Fruit fly (Drosophila melanogaster) whole organism, embryonic: Measurements from ENCODE around the gene THG.
A peak's percentile ranks its signal among the peaks of the same experiment; 100 is the strongest.

ENCODE experiments used
- ATbp ChIP-seq: fragments of 200-800 bp; sonication (Bioruptor generic); optimal IDR thresholded peaks from 2 replicates; lab custom pipeline; 2017; ENCODE audit warnings: missing biosample characterization, mild to moderate bottlenecking, missing genetic modification characterization, missing genetic modification reagents
- Bgb ChIP-seq: fragments of 200-800 bp; sonication (Bioruptor generic); IDR thresholded peaks from 2 replicates; pipeline ENCODE4 v1.3.6; 2022; ENCODE audit warnings: missing biosample characterization, missing genetic modification characterization; ENCODE audit not compliant: partially characterized antibody
- CG1024 ChIP-seq: fragments of 200-800 bp; sonication (Bioruptor generic); IDR thresholded peaks from 2 replicates; pipeline ENCODE4 v1.3.6; 2022; ENCODE audit warnings: missing biosample characterization, missing genetic modification characterization
- CG10543 ChIP-seq: fragments of 200-800 bp; sonication (Bioruptor generic); optimal IDR thresholded peaks from 3 replicates; lab custom pipeline; 2017; ENCODE audit warnings: missing biosample characterization, mild to moderate bottlenecking, missing genetic modification characterization, moderate library complexity
- CG11723 ChIP-seq: fragments of 200-800 bp; sonication (Bioruptor generic); optimal IDR thresholded peaks from 2 replicates; lab custom pipeline; 2017; ENCODE audit warnings: missing biosample characterization, mild to moderate bottlenecking, missing genetic modification characterization
- CG12219 ChIP-seq: fragments of 200-800 bp; sonication (Bioruptor generic); optimal IDR thresholded peaks from 3 replicates; lab custom pipeline; 2018; ENCODE audit warnings: missing biosample characterization, mild to moderate bottlenecking, missing genetic modification characterization
- CG13123 ChIP-seq: fragments of 200-800 bp; sonication (Bioruptor generic); optimal IDR thresholded peaks from 2 replicates; lab custom pipeline; 2016; ENCODE audit warnings: missing biosample characterization, missing genetic modification characterization
- CG13287 ChIP-seq: fragments of 200-800 bp; sonication (Bioruptor generic); IDR thresholded peaks from 2 replicates; pipeline ENCODE4 v1.3.6; 2022; ENCODE audit warnings: missing biosample characterization, missing genetic modification characterization; ENCODE audit not compliant: partially characterized antibody
- CG13894 ChIP-seq: fragments of 200-800 bp; sonication (Bioruptor generic); optimal IDR thresholded peaks from 3 replicates; lab custom pipeline; 2018; ENCODE audit warnings: missing biosample characterization, mild to moderate bottlenecking, missing genetic modification characterization, moderate library complexity
- CG15479 ChIP-seq: fragments of 200-800 bp; sonication (Bioruptor generic); optimal IDR thresholded peaks from 3 replicates; lab custom pipeline; 2019; ENCODE audit warnings: missing biosample characterization, mild to moderate bottlenecking, missing genetic modification characterization, moderate library complexity
- CG15601 ChIP-seq: fragments of 200-800 bp; sonication (Bioruptor generic); optimal IDR thresholded peaks from 3 replicates; lab custom pipeline; 2019; ENCODE audit warnings: missing biosample characterization, mild to moderate bottlenecking, missing genetic modification characterization, moderate library complexity
- CG16813 ChIP-seq: fragments of 200-800 bp; sonication (Bioruptor generic); IDR thresholded peaks from 3 replicates; pipeline ENCODE4 v1.3.6; 2022; ENCODE audit warnings: missing biosample characterization, missing genetic modification characterization; ENCODE audit not compliant: partially characterized antibody
- CG17385 ChIP-seq: fragments of 200-800 bp; sonication (Bioruptor generic); optimal IDR thresholded peaks from 3 replicates; lab custom pipeline; 2018; ENCODE audit warnings: missing biosample characterization, mild to moderate bottlenecking, missing genetic modification characterization
- CG30020 ChIP-seq: fragments of 200-800 bp; optimal IDR thresholded peaks from 2 replicates; lab custom pipeline; 2019; ENCODE audit warnings: missing biosample characterization, mild to moderate bottlenecking, missing genetic modification characterization, moderate library complexity
- CG32532 ChIP-seq: fragments of 200-800 bp; sonication (Bioruptor generic); IDR thresholded peaks from 2 replicates; pipeline ENCODE4 v1.3.6; 2022; ENCODE audit warnings: missing biosample characterization, missing genetic modification characterization
- CG34376 ChIP-seq: fragments of 200-800 bp; sonication (Bioruptor generic); optimal IDR thresholded peaks from 2 replicates; lab custom pipeline; 2018; ENCODE audit warnings: missing biosample characterization, mild to moderate bottlenecking, missing genetic modification characterization
- CG43689 ChIP-seq: fragments of 200-800 bp; sonication (Bioruptor generic); IDR thresholded peaks from 2 replicates; pipeline ENCODE4 v1.3.6; 2022; ENCODE audit warnings: missing biosample characterization, missing genetic modification characterization
- CG4730 ChIP-seq: fragments of 200-800 bp; sonication (Bioruptor generic); IDR thresholded peaks from 2 replicates; pipeline ENCODE4 v1.3.6; 2022; ENCODE audit warnings: missing biosample characterization, missing genetic modification characterization
- CG6689 ChIP-seq: fragments of 200-800 bp; sonication (Bioruptor generic); IDR thresholded peaks from 2 replicates; pipeline ENCODE4 v1.3.6; 2022; ENCODE audit warnings: missing biosample characterization, missing genetic modification characterization
- CG6765 ChIP-seq: fragments of 200-800 bp; sonication (Bioruptor generic); optimal IDR thresholded peaks from 3 replicates; lab custom pipeline; 2017; ENCODE audit warnings: missing biosample characterization, mild to moderate bottlenecking, missing genetic modification characterization
- CG7963 ChIP-seq: fragments of 200-800 bp; sonication (Bioruptor generic); IDR thresholded peaks from 3 replicates; pipeline ENCODE4 v1.3.6; 2022; ENCODE audit warnings: missing biosample characterization, missing genetic modification characterization; ENCODE audit not compliant: partially characterized antibody
- CG8290 ChIP-seq, 3 experiments: fragments of 200-800 bp; sonication (Bioruptor generic); optimal IDR thresholded peaks; 2 replicates each; lab custom pipeline; 2016 to 2019; ENCODE audit warnings: missing biosample characterization in 3 of 3, missing genetic modification characterization in 3 of 3, mild to moderate bottlenecking in 2 of 3, moderate library complexity in 1 of 3
- CG8944 ChIP-seq: fragments of 200-800 bp; sonication (Bioruptor generic); optimal IDR thresholded peaks from 3 replicates; lab custom pipeline; 2016; ENCODE audit warnings: missing biosample characterization, missing genetic modification characterization
- CTCF ChIP-seq: fragments of 200-800 bp; sonication (Bioruptor generic); optimal IDR thresholded peaks from 2 replicates; lab custom pipeline; 2017; ENCODE audit warnings: missing biosample characterization, mild to moderate bottlenecking, missing genetic modification characterization, moderate library complexity
- D19A ChIP-seq: fragments of 200-800 bp; optimal IDR thresholded peaks from 3 replicates; lab custom pipeline; 2019; ENCODE audit warnings: missing biosample characterization, mild to moderate bottlenecking, missing genetic modification characterization, moderate library complexity
- Deaf1 ChIP-seq: fragments of 200-800 bp; optimal IDR thresholded peaks from 3 replicates; lab custom pipeline; 2019; ENCODE audit warnings: missing biosample characterization, mild to moderate bottlenecking, missing genetic modification characterization, moderate library complexity
- Hmr ChIP-seq: fragments of 200-800 bp; sonication (Bioruptor generic); optimal IDR thresholded peaks from 3 replicates; lab custom pipeline; 2017; ENCODE audit warnings: mild to moderate bottlenecking, missing biosample characterization, missing genetic modification reagents, missing genetic modification characterization
- Hr51 ChIP-seq, 2 experiments: fragments of 200-800 bp; sonication (Bioruptor generic); optimal IDR thresholded peaks; 2 replicates in 1 of 2; 3 replicates in 1 of 2; lab custom pipeline; 2016 to 2018; ENCODE audit warnings: missing biosample characterization in 2 of 2, missing genetic modification characterization in 2 of 2, mild to moderate bottlenecking in 1 of 2, moderate library complexity in 1 of 2
- Jarid2 ChIP-seq: fragments of 200-800 bp; sonication (Bioruptor generic); optimal IDR thresholded peaks from 3 replicates; lab custom pipeline; 2017; ENCODE audit warnings: mild to moderate bottlenecking, missing biosample characterization, missing genetic modification reagents, missing genetic modification characterization
- Nf-YC ChIP-seq: fragments of 200-800 bp; optimal IDR thresholded peaks from 3 replicates; lab custom pipeline; 2019; ENCODE audit warnings: missing biosample characterization, mild to moderate bottlenecking, missing genetic modification characterization, moderate library complexity
- Side ChIP-seq: fragments of 200-800 bp; sonication (Bioruptor generic); optimal IDR thresholded peaks from 2 replicates; lab custom pipeline; 2016; ENCODE audit warnings: missing biosample characterization, missing genetic modification characterization
- Sox102F ChIP-seq: fragments of 200-800 bp; sonication (Bioruptor generic); optimal IDR thresholded peaks from 2 replicates; lab custom pipeline; 2018; ENCODE audit warnings: missing biosample characterization, mild to moderate bottlenecking, missing genetic modification characterization, moderate library complexity
- Tbp ChIP-seq: fragments of >200 bp; optimal IDR thresholded peaks from 2 replicates; lab custom pipeline; 2018; ENCODE audit warnings: missing biosample characterization, missing genetic modification characterization
- abd-A ChIP-seq: fragments of 200-800 bp; sonication (Bioruptor generic); optimal IDR thresholded peaks from 3 replicates; lab custom pipeline; 2019; ENCODE audit warnings: missing biosample characterization, mild to moderate bottlenecking, missing genetic modification characterization, moderate library complexity
- amos ChIP-seq: fragments of 200-800 bp; sonication (Bioruptor generic); IDR thresholded peaks from 2 replicates; pipeline ENCODE4 v1.3.6; 2022; ENCODE audit warnings: missing biosample characterization, missing genetic modification characterization; ENCODE audit not compliant: partially characterized antibody
- chm ChIP-seq: fragments of 200-800 bp; sonication (Bioruptor generic); IDR thresholded peaks from 2 replicates; pipeline ENCODE4 v1.3.6; 2022; ENCODE audit warnings: missing biosample characterization, missing genetic modification characterization
- crol ChIP-seq: fragments of 200-800 bp; sonication (Bioruptor generic); IDR thresholded peaks from 2 replicates; pipeline ENCODE4 v1.3.6; 2022; ENCODE audit warnings: missing biosample characterization, missing genetic modification characterization
- fd96Cb ChIP-seq: fragments of 200-800 bp; sonication (Bioruptor generic); optimal IDR thresholded peaks from 2 replicates; lab custom pipeline; 2018; ENCODE audit warnings: missing biosample characterization, mild to moderate bottlenecking, missing genetic modification characterization, moderate library complexity
- h ChIP-seq: fragments of >200 bp; optimal IDR thresholded peaks from 2 replicates; lab custom pipeline; 2017
- knrl ChIP-seq: fragments of 200-800 bp; sonication (Bioruptor generic); IDR thresholded peaks from 3 replicates; pipeline ENCODE4 v1.3.6; 2022; ENCODE audit warnings: missing biosample characterization, missing genetic modification characterization; ENCODE audit not compliant: partially characterized antibody
- lov ChIP-seq, 2 experiments: fragments of 200-800 bp in 1 of 2; fragments of >200 bp in 1 of 2; sonication (Bioruptor generic) in 1 of 2; IDR thresholded peaks in 1 of 2; optimal IDR thresholded peaks in 1 of 2; 2 replicates in 1 of 2; 3 replicates in 1 of 2; pipeline versions ENCODE4 v1.3.6 to Lab custom; 2017 to 2022; ENCODE audit warnings: missing biosample characterization in 1 of 2, missing genetic modification characterization in 1 of 2
- otp ChIP-seq: fragments of 200-800 bp; sonication (Bioruptor generic); IDR thresholded peaks from 3 replicates; pipeline ENCODE4, ENCODE4 v1.3.6; 2022; ENCODE audit warnings: missing biosample characterization, missing genetic modification characterization
- peb ChIP-seq: fragments of 200-800 bp; sonication (Bioruptor generic); IDR thresholded peaks from 2 replicates; pipeline ENCODE4 v1.3.6; 2022; ENCODE audit warnings: missing biosample characterization, missing genetic modification characterization
- pita ChIP-seq: fragments of 200-800 bp; sonication (Bioruptor generic); optimal IDR thresholded peaks from 2 replicates; lab custom pipeline; 2017; ENCODE audit warnings: missing biosample characterization, mild to moderate bottlenecking, missing genetic modification characterization
- ranshi ChIP-seq: fragments of 200-800 bp; sonication (Bioruptor generic); IDR thresholded peaks from 2 replicates; pipeline ENCODE4 v1.3.6; 2022; ENCODE audit warnings: missing biosample characterization, missing genetic modification characterization
- stwl ChIP-seq: fragments of 200-800 bp; sonication (Bioruptor generic); optimal IDR thresholded peaks from 3 replicates; lab custom pipeline; 2018; ENCODE audit warnings: missing biosample characterization, mild to moderate bottlenecking, missing genetic modification characterization, moderate library complexity
- wdn ChIP-seq: fragments of 200-800 bp; sonication (Bioruptor generic); IDR thresholded peaks from 2 replicates; pipeline ENCODE4 v1.3.6; 2022; ENCODE audit warnings: missing biosample characterization, missing genetic modification characterization
- wor ChIP-seq: fragments of 200-800 bp; sonication (Bioruptor generic); IDR thresholded peaks from 2 replicates; pipeline ENCODE4 v1.3.6; 2022; ENCODE audit warnings: missing biosample characterization, missing genetic modification characterization
- zen ChIP-seq: fragments of 200-800 bp; sonication (Bioruptor generic); optimal IDR thresholded peaks from 3 replicates; lab custom pipeline; 2018; ENCODE audit warnings: missing biosample characterization, mild to moderate bottlenecking, missing genetic modification characterization, moderate library complexity

The THG gene

DNA sequence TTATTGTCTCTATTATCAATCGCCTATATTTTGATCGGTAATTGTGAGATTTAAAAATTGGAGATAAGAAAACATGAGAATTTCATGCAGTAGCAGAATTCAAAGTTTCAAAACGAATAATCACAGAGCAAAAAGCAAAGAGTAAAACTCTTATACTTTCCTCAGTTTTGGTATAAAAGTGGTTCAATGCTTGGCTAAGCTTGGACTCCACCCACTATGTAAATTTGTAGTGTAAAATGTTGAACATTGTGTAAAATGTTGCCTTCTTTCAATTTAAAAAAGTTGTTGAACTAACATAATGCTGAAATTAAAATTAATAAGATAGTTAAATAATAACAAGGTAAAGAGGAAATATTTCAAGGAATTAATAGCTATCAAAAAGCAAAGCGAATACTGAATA lies 36.7 kb downstream of the THG start:
- no peak for TF ChIP-seq CG43689 (GFP tag; lab: Robert Waterston, UW)
- TF ChIP-seq h (lab: Kevin White, UChicago), result no peak
- peak; percentile 66 for TF ChIP-seq CTCF (GFP tag; lab: Kevin White, UChicago)
- no peak for TF ChIP-seq CG30020
- no peak for TF ChIP-seq CG6689
- TF ChIP-seq CG13123 (GFP tag; lab: Kevin White, UChicago), result no peak
- peak; percentile 54 for TF ChIP-seq CG15601 (tag; lab: Kevin White, UChicago)
- TF ChIP-seq stwl (tag; lab: Kevin White, UChicago), result peak; percentile 77
- TF ChIP-seq otp (GFP tag; lab: Robert Waterston, UW), result no peak
- no peak for TF ChIP-seq peb (GFP tag; lab: Robert Waterston, UW)
- no peak for TF ChIP-seq Tbp (GFP tag; lab: Kevin White, UChicago)
- no peak for TF ChIP-seq CG34376 (GFP tag; lab: Kevin White, UChicago)
- no peak for TF ChIP-seq crol (GFP tag; lab: Robert Waterston, UW)
- peak; percentile 55 for TF ChIP-seq amos (GFP tag; lab: Robert Waterston, UW)
- TF ChIP-seq CG17385 (GFP tag; lab: Kevin White, UChicago), result no peak
- no peak for TF ChIP-seq Side (GFP tag; lab: Kevin White, UChicago)
- TF ChIP-seq zen, result no peak
- TF ChIP-seq CG4730 (GFP tag; lab: Robert Waterston, UW), result no peak
- TF ChIP-seq CG16813, result peak; percentile 39; the same call in 2 of the 3 replicates
- TF ChIP-seq Bgb (GFP tag; lab: Robert Waterston, UW), result peak; percentile 55
- peak; percentile 25 for TF ChIP-seq pita
- no peak for TF ChIP-seq CG8944 (GFP tag; lab: Kevin White, UChicago)
- no peak for TF ChIP-seq CG1024 (GFP tag; lab: Robert Waterston, UW)
- TF ChIP-seq ATbp (GFP tag; lab: Kevin White, UChicago), result no peak
- TF ChIP-seq wdn, result no peak
- TF ChIP-seq CG7963 (GFP tag; lab: Robert Waterston, UW), result no peak
- peak; percentile 7; the same call in 1 of the 2 replicates for TF ChIP-seq CG13287 (GFP tag; lab: Robert Waterston, UW)
- TF ChIP-seq D19A (tag; lab: Kevin White, UChicago), result no peak
- no peak for TF ChIP-seq Sox102F
- TF ChIP-seq CG11723 (GFP tag; lab: Kevin White, UChicago), result no peak
- TF ChIP-seq CG12219 (GFP tag; lab: Kevin White, UChicago), result no peak
- no peak for TF ChIP-seq CG10543 (GFP tag; lab: Kevin White, UChicago)
- TF ChIP-seq Hr51 (GFP tag; optimal IDR thresholded peaks at IDR 0.05; lab: Kevin White, UChicago), result peak in 1 of 2 experiments; percentile 69

DNA sequence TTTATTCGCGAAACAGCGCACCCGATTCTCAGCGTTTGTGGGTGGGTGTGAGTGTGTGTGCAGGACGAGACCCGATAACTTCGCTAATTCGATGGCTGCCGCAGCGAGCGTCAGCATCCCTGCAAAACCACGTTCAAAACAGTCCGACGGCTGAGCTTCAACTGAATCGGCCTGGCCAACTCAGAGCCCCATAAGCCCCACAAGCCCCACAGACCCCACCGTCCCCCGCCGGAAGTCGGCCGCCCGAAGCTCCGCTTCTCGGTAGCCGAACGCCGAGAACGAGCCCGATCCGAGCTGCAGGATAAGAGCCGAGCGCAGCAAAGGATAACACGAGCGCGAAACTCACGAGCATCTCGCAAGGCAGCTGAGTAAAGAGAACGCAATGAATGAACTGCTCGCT lies 37.4 kb downstream of the THG start, which contains the start of gene side-II:
Gene side-II, minus strand, starts transcription at position 168 of the 400 bp plus-strand sequence.
- peak; percentile 22 for TF ChIP-seq Hmr (GFP tag; lab: Kevin White, UChicago)
- peak; percentile 28 for TF ChIP-seq Nf-YC (tag; lab: Kevin White, UChicago)
- no peak for TF ChIP-seq CG8290 (GFP tag; optimal IDR thresholded peaks at IDR 0.05; lab: Kevin White, UChicago)
- TF ChIP-seq CG8290 (tag; optimal IDR thresholded peaks at IDR 0.05; lab: Kevin White, UChicago), result peak in 1 of 2 experiments; percentile 20
- TF ChIP-seq CG15479 (GFP tag; lab: Kevin White, UChicago), result no peak
- peak; percentile 38 for TF ChIP-seq Jarid2 (GFP tag; lab: Kevin White, UChicago)
- 0 out of 2 replicates have a peak, but pooled peaks have one; percentile 28 for TF ChIP-seq chm (GFP tag; lab: Robert Waterston, UW)
- peak; percentile 24; the same call in 1 of the 2 replicates for TF ChIP-seq Bgb (GFP tag; lab: Robert Waterston, UW)
- peak; percentile 5 for TF ChIP-seq CG6765
- peak; percentile 52 for TF ChIP-seq abd-A (tag; lab: Kevin White, UChicago)
- no peak for TF ChIP-seq fd96Cb (tag; lab: Kevin White, UChicago)
- TF ChIP-seq CG13894, result peak; percentile 49
- peak; percentile 81 for TF ChIP-seq crol (GFP tag; lab: Robert Waterston, UW)
- TF ChIP-seq CG16813, result no peak
- no peak for TF ChIP-seq lov (optimal IDR thresholded peaks at IDR 0.05; lab: Kevin White, UChicago)
- TF ChIP-seq lov (GFP tag; IDR thresholded peaks at IDR 0.05; lab: Robert Waterston, UW), result no peak
- TF ChIP-seq wor, result no peak
- TF ChIP-seq CG32532 (GFP tag; lab: Robert Waterston, UW), result peak; percentile 62; the same call in 1 of the 2 replicates
- TF ChIP-seq ranshi (GFP tag; lab: Robert Waterston, UW), result peak; percentile 28; the same call in 1 of the 2 replicates
- TF ChIP-seq Deaf1 (tag; lab: Kevin White, UChicago), result peak; percentile 99
- 0 out of 3 replicates have a peak, but pooled peaks have one; percentile 19 for TF ChIP-seq knrl
